Worm (Caenorhabditis elegans): Measurements from ENCODE around the gene acl-2.
A peak's percentile ranks its signal among the peaks of the same experiment; 100 is the strongest.

Gene acl-2

DNA sequence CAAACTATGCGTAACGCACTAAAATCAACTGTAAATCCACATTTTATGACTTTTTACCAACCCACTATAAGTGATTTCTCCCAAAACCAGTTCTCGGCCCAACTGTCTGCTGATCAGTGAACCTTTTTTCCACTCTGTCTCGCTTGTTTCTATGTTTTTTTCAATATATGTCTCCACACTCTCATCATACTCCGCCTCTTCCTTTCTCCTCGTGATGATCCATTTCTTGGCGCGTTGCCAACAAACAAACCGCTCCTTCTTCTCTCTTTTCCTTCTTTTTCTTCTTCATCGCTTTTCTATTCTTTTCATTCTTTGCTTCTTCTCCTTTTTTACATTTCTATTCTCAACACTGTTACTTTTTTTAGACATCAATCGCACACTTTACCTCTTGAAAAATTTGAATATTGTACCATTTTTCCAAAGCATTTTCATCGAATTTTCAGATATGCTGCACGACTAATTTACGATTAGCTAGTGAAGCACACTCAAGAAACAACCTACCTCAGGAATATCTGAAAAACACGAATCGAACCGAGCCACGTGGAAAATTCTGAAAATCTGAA is 12.4 kb upstream of the acl-2 start, which contains the start of gene T06E8.8 (continued):
- no peak for TF ChIP-seq zfh-2 (GFP tag; conservative IDR thresholded peaks at IDR 0.05)
- TF ChIP-seq madf-10 (tag; optimal IDR thresholded peaks at IDR 0.05), result no peak
- TF ChIP-seq tbx-9 (tag; optimal IDR thresholded peaks at IDR 0.05; ENCODE audit: borderline replicate concordance), result no peak
- TF ChIP-seq hsf-1 (GFP tag; IDR thresholded peaks at IDR 0.05), result no peak
- TF ChIP-seq F22D6.2 (tag; optimal IDR thresholded peaks at IDR 0.05), result no peak
- TF ChIP-seq bed-2 (GFP tag; IDR thresholded peaks at IDR 0.05), result no peak
- no peak for TF ChIP-seq Y53G8AR.9 (GFP tag; conservative IDR thresholded peaks at IDR 0.05)
- TF ChIP-seq tbp1 (GFP tag; optimal IDR thresholded peaks at IDR 0.05), result peak; percentile 24
- no peak for TF ChIP-seq F52B5.7 (tag; optimal IDR thresholded peaks at IDR 0.05)
- no peak for TF ChIP-seq mel-28 (tag; optimal IDR thresholded peaks at IDR 0.05; ENCODE audit: borderline replicate concordance)
- no peak for TF ChIP-seq snpc-1.3 (tag; optimal IDR thresholded peaks at IDR 0.05; ENCODE audit: insufficient read depth)
- TF ChIP-seq dpff-1 (tag; optimal IDR thresholded peaks at IDR 0.05), result no peak
- TF ChIP-seq egl-18 (GFP tag; IDR thresholded peaks at IDR 0.05), result no peak
- no peak for TF ChIP-seq ceh-91 (GFP tag; IDR thresholded peaks at IDR 0.05)
- TF ChIP-seq zim-3 (tag; optimal IDR thresholded peaks at IDR 0.05), result no peak
- no peak for TF ChIP-seq cebp-1 (GFP tag; IDR thresholded peaks at IDR 0.05)
- peak; percentile 42 for TF ChIP-seq cebp-1 (tag; optimal IDR thresholded peaks at IDR 0.05)
- no peak for TF ChIP-seq F49E8.2 (tag; optimal IDR thresholded peaks at IDR 0.05; ENCODE audit: insufficient read depth)
- TF ChIP-seq unc-130 (GFP tag; optimal IDR thresholded peaks at IDR 0.05), result no peak
- TF ChIP-seq dox-1 (GFP tag; IDR thresholded peaks at IDR 0.05), result no peak
- TF ChIP-seq madf-8 (GFP tag; conservative IDR thresholded peaks at IDR 0.05), result no peak
- TF ChIP-seq nhr-80 (tag; optimal IDR thresholded peaks at IDR 0.05), result no peak
- no peak for TF ChIP-seq snpc-1.1 (tag; optimal IDR thresholded peaks at IDR 0.05; ENCODE audit: insufficient read depth)
- no peak for TF ChIP-seq aptf-3 (GFP tag; IDR thresholded peaks at IDR 0.05)
- no peak for TF ChIP-seq tlf-1 (GFP tag; optimal IDR thresholded peaks at IDR 0.05)
- TF ChIP-seq T07F8.4 (tag; optimal IDR thresholded peaks at IDR 0.05), result no peak
- TF ChIP-seq repo-1 (tag; optimal IDR thresholded peaks at IDR 0.05), result no peak
- TF ChIP-seq B0261.1 (tag; optimal IDR thresholded peaks at IDR 0.05), result no peak
- TF ChIP-seq T26A5.8 (tag; optimal IDR thresholded peaks at IDR 0.05), result no peak
- no peak for TF ChIP-seq F33H1.4 (GFP tag; IDR thresholded peaks at IDR 0.05)
- no peak for TF ChIP-seq lir-1 (GFP tag; conservative IDR thresholded peaks at IDR 0.05)
- TF ChIP-seq K12H6.12 (tag; optimal IDR thresholded peaks at IDR 0.05), result peak; percentile 40
- TF ChIP-seq die-1 (tag; optimal IDR thresholded peaks at IDR 0.05), result no peak
- TF ChIP-seq nhr-120 (GFP tag; IDR thresholded peaks at IDR 0.05), result no peak
- no peak for TF ChIP-seq F10E7.11 (tag; optimal IDR thresholded peaks at IDR 0.05)
- peak; percentile 41; the same call in 1 of the 2 replicates for TF ChIP-seq hmg-1.2 (GFP tag; IDR thresholded peaks at IDR 0.05)
- no peak for TF ChIP-seq ceh-79 (tag; optimal IDR thresholded peaks at IDR 0.05)
- no peak for TF ChIP-seq madf-3 (GFP tag; IDR thresholded peaks at IDR 0.05)
- TF ChIP-seq dpl-1 (GFP tag; optimal IDR thresholded peaks at IDR 0.05), result no peak
- no peak for TF ChIP-seq ekl-4 (GFP tag; IDR thresholded peaks at IDR 0.05)
- TF ChIP-seq ceh-100 (GFP tag; IDR thresholded peaks at IDR 0.05), result no peak
- TF ChIP-seq gei-17 (GFP tag; optimal IDR thresholded peaks at IDR 0.05), result no peak
- peak; percentile 25; the same call in 1 of the 2 replicates for TF ChIP-seq egrh-3 (GFP tag; IDR thresholded peaks at IDR 0.05)
- TF ChIP-seq lsl-1 (GFP tag; optimal IDR thresholded peaks at IDR 0.05), result no peak
- TF ChIP-seq fkh-3 (tag; optimal IDR thresholded peaks at IDR 0.05), result no peak
- no peak for TF ChIP-seq unc-62 (GFP tag; optimal IDR thresholded peaks at IDR 0.05)
- no peak for TF ChIP-seq ztf-18 (tag; optimal IDR thresholded peaks at IDR 0.05)
- no peak for TF ChIP-seq lag-1 (GFP tag; IDR thresholded peaks at IDR 0.05)
- no peak for TF ChIP-seq ztf-3 (GFP tag; optimal IDR thresholded peaks at IDR 0.05)
